Fruit fly (Drosophila melanogaster): ENCODE results near the gene Pura.

The Pura gene

DNA sequence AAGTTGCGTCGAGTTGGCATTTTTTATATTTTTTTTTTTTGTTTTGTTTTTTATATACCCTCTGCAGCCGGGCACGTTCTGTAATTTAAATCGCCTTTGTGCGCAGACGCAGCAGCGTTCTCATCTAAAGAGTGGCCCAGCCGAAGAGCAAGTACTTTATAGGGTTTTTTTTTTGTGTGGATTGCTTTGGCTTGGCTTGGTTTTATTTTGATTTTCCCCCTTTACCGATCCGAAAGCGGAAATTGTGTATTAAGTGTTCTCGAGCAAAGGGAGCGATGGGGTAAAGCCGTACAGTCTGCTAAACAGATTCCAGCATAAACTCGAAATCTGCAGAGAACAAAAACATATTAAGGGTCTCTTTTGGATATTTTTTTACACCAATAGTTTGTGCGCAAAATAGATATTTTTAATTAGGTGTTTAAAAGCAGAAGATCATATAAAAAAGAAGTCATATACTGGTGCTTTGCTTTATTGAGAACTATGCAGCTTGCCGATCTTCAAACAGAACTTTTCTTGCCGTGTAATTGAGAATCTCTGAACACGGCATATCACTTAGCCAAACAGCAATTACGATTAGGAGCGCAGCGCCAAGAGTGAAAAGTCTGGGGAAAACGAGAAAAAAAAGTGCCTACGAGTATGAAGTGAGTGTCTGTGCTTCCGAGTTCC lies 13.6 kb downstream of the Pura start:
- TF ChIP-seq fd64A (GFP tag; optimal IDR thresholded peaks at IDR 0.05) (no peak), slp2 (GFP tag; optimal IDR thresholded peaks at IDR 0.05) (no peak), Hr51 (GFP tag; optimal IDR thresholded peaks at IDR 0.05) (no peak), nom (GFP tag; optimal IDR thresholded peaks at IDR 0.05) (peak; percentile 58), Chrac-16 (GFP tag; optimal IDR thresholded peaks at IDR 0.05) (no peak), sens (GFP tag) (peak; percentile 55)

dm6 chr3L:7610522-7610921 lies 17.6 kb downstream of the Pura start:
- no peak for TF ChIP-seq CG33557 (GFP tag; optimal IDR thresholded peaks at IDR 0.05)
- peak; percentile 26 for TF ChIP-seq CG12769 (tag; optimal IDR thresholded peaks at IDR 0.05)
- TF ChIP-seq CG10321 (GFP tag; IDR thresholded peaks at IDR 0.05), result no peak
- no peak for TF ChIP-seq abd-A (tag; optimal IDR thresholded peaks at IDR 0.05)
- TF ChIP-seq CG1792 (GFP tag; optimal IDR thresholded peaks at IDR 0.05), result no peak
- TF ChIP-seq wor (GFP tag; IDR thresholded peaks at IDR 0.05), result no peak
- no peak for TF ChIP-seq Dfd (GFP tag; optimal IDR thresholded peaks at IDR 0.05)
- TF ChIP-seq CG12236 (GFP tag; optimal IDR thresholded peaks at IDR 0.05), result no peak
- no peak for TF ChIP-seq Scr (GFP tag; IDR thresholded peaks at IDR 0.05; ENCODE audit: partially characterized antibody)
- peak; percentile 39 for TF ChIP-seq Blimp-1 (GFP tag; optimal IDR thresholded peaks at IDR 0.05)
- TF ChIP-seq gsb (GFP tag; IDR thresholded peaks at IDR 0.05), result no peak
- no peak for TF ChIP-seq lbe (GFP tag; optimal IDR thresholded peaks at IDR 0.05)
- no peak for TF ChIP-seq CG14441 (GFP tag; IDR thresholded peaks at IDR 0.05)
- TF ChIP-seq Ets65A (GFP tag), result peak; percentile 80
- no peak for TF ChIP-seq ind (GFP tag; optimal IDR thresholded peaks at IDR 0.05)
- TF ChIP-seq MESR4 (GFP tag; optimal IDR thresholded peaks at IDR 0.05), result no peak
- no peak for TF ChIP-seq CG13287 (GFP tag; IDR thresholded peaks at IDR 0.05; ENCODE audit: partially characterized antibody)
- no peak for TF ChIP-seq CG17829 (tag; optimal IDR thresholded peaks at IDR 0.05)

DNA sequence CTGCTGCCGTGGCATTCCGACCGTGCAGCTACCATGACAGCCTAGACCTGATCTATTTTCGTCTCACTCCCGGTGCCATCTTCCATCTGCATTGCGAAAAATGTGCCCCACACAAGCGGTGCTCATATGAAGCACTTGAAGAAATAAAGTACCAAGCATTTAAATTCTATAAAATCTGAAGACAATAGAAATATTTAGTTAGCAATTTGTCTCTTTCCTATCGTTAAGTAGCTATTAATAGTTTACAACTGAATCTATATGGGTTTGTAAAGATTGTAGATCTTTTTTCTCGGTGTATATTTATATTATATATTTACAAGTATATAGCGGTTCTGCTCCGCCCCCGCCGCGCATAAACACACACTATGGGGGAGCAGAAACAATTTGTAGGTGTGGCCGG lies 18.3 kb downstream of the Pura start:
- TF ChIP-seq phol (tag; optimal IDR thresholded peaks at IDR 0.05), result peak; percentile 18
- peak; percentile 35; the same call in 1 of the 2 replicates for TF ChIP-seq Xrp1 (GFP tag; IDR thresholded peaks at IDR 0.05)
- TF ChIP-seq Oli (tag; optimal IDR thresholded peaks at IDR 0.05), result peak; percentile 13
- peak; percentile 29; the same call in 1 of the 2 replicates for TF ChIP-seq CG6689 (GFP tag; IDR thresholded peaks at IDR 0.05)
- no peak for TF ChIP-seq CG12236 (GFP tag; optimal IDR thresholded peaks at IDR 0.05)
- peak; percentile 16 for TF ChIP-seq CG2712 (tag; optimal IDR thresholded peaks at IDR 0.05)
- TF ChIP-seq sisA (GFP tag; IDR thresholded peaks at IDR 0.05), result peak; percentile 8; the same call in 1 of the 2 replicates
- TF ChIP-seq pb (GFP tag; optimal IDR thresholded peaks at IDR 0.05), result no peak
- peak; percentile 7 for TF ChIP-seq sens (GFP tag)
- 0 out of 2 replicates have a peak, but pooled peaks have one; percentile 9 for TF ChIP-seq vvl (GFP tag; IDR thresholded peaks at IDR 0.05)
- TF ChIP-seq Drgx (GFP tag; IDR thresholded peaks at IDR 0.05), result peak; percentile 88
- TF ChIP-seq Sox102F (GFP tag; optimal IDR thresholded peaks at IDR 0.05), result peak; percentile 44
- TF ChIP-seq unpg (GFP tag; optimal IDR thresholded peaks at IDR 0.05), result peak; percentile 25
- TF ChIP-seq dmrt99B (tag; optimal IDR thresholded peaks at IDR 0.05), result peak; percentile 7
- no peak for TF ChIP-seq CG11456 (GFP tag; IDR thresholded peaks at IDR 0.05)
- peak; percentile 35; the same call in 1 of the 2 replicates for TF ChIP-seq CG31441 (GFP tag; IDR thresholded peaks at IDR 0.05)
- TF ChIP-seq CG30403 (GFP tag; optimal IDR thresholded peaks at IDR 0.05), result peak; percentile 22
- TF ChIP-seq hkb (optimal IDR thresholded peaks at IDR 0.05), result no peak
- 0 out of 2 replicates have a peak, but pooled peaks have one; percentile 22 for TF ChIP-seq hkb (GFP tag; IDR thresholded peaks at IDR 0.05)
- no peak for TF ChIP-seq CG6654 (GFP tag; optimal IDR thresholded peaks at IDR 0.05)
- peak; percentile 35 for TF ChIP-seq gem (tag; optimal IDR thresholded peaks at IDR 0.05)
- TF ChIP-seq ci (GFP tag; IDR thresholded peaks at IDR 0.05), result 0 out of 3 replicates have a peak, but pooled peaks have one; percentile 24
- peak; percentile 27 for TF ChIP-seq CG11504 (tag; optimal IDR thresholded peaks at IDR 0.05)
- TF ChIP-seq Ptx1 (GFP tag; IDR thresholded peaks at IDR 0.05), result 0 out of 2 replicates have a peak, but pooled peaks have one; percentile 13
- no peak for TF ChIP-seq luna (GFP tag; optimal IDR thresholded peaks at IDR 0.05)
- TF ChIP-seq bsh (GFP tag; optimal IDR thresholded peaks at IDR 0.05), result peak; percentile 40 to 55

All from whole organism, embryonic.